Worm (Caenorhabditis elegans): ENCODE results near the gene grl-10.

Gene grl-10

ce11 chrV:7774143-7774595 lies at the start of gene grl-10:
grl-10 (plus strand) TSS chrV:7774545.
- no peak for TF ChIP-seq nfyb-1 (GFP tag; IDR thresholded peaks at IDR 0.05)
- peak; percentile 11 for TF ChIP-seq ceh-27 (GFP tag; optimal IDR thresholded peaks at IDR 0.05)
- TF ChIP-seq die-1 (tag; optimal IDR thresholded peaks at IDR 0.05): no peak
- no peak for TF ChIP-seq tlf-1 (GFP tag; optimal IDR thresholded peaks at IDR 0.05)

ce11 chrV:7726202-7726601 lies 48.1 kb upstream of the grl-10 start:
- TF ChIP-seq ceh-58 (GFP tag; IDR thresholded peaks at IDR 0.05): no peak
- TF ChIP-seq efl-1 (GFP tag; optimal IDR thresholded peaks at IDR 0.05): no peak
- TF ChIP-seq sptf-2 (GFP tag; optimal IDR thresholded peaks at IDR 0.05): no peak
- TF ChIP-seq attf-5 (GFP tag; optimal IDR thresholded peaks at IDR 0.05): no peak
- TF ChIP-seq mes-4 (tag; optimal IDR thresholded peaks at IDR 0.05): no peak
- TF ChIP-seq lag-1 (GFP tag; IDR thresholded peaks at IDR 0.05): no peak

- TF ChIP-seq hmg-20 (GFP tag; IDR thresholded peaks at IDR 0.05): no peak
- no peak for TF ChIP-seq Y95B8A.8 (GFP tag; IDR thresholded peaks at IDR 0.05)
- no peak for TF ChIP-seq efl-1 (GFP tag; optimal IDR thresholded peaks at IDR 0.05)
- no peak for TF ChIP-seq tbp1 (GFP tag; optimal IDR thresholded peaks at IDR 0.05)
These were observed 47.4 kb upstream of the grl-10 start for ce11 chrV:7726927-7727326.

- TF ChIP-seq ets-4 (GFP tag; optimal IDR thresholded peaks at IDR 0.05) (no peak), egrh-3 (GFP tag; IDR thresholded peaks at IDR 0.05) (peak; percentile 78; the same call in 1 of the 2 replicates), hmg-1.2 (GFP tag; IDR thresholded peaks at IDR 0.05) (peak; percentile 84), pbrm-1 (GFP tag; IDR thresholded peaks at IDR 0.05) (0 out of 2 replicates have a peak, but pooled peaks have one; percentile 25), lin-35 (GFP tag; optimal IDR thresholded peaks at IDR 0.05) (peak in 1 of 3 experiments; percentile 77), ceh-91 (GFP tag; IDR thresholded peaks at IDR 0.05) (no peak), F10E7.11 (tag; optimal IDR thresholded peaks at IDR 0.05) (no peak), unc-62 (GFP tag; optimal IDR thresholded peaks at IDR 0.05) (no peak), ztf-26 (tag; optimal IDR thresholded peaks at IDR 0.05) (no peak), K11D2.4 (GFP tag; IDR thresholded peaks at IDR 0.05) (0 out of 2 replicates have a peak, but pooled peaks have one; percentile 46), ceh-100 (GFP tag; IDR thresholded peaks at IDR 0.05) (no peak), tbx-9 (tag; optimal IDR thresholded peaks at IDR 0.05; ENCODE audit: borderline replicate concordance) (no peak), atf-7 (tag; optimal IDR thresholded peaks at IDR 0.05) (peak; percentile 81), somi-1 (GFP tag; optimal IDR thresholded peaks at IDR 0.05) (peak; percentile 46), mel-28 (tag; optimal IDR thresholded peaks at IDR 0.05; ENCODE audit: borderline replicate concordance) (no peak), ztf-3 (GFP tag; optimal IDR thresholded peaks at IDR 0.05) (peak; percentile 24), ama-1 (optimal IDR thresholded peaks at IDR 0.05) (no peak), ama-1 (GFP tag; optimal IDR thresholded peaks at IDR 0.05) (no peak), nhr-80 (tag; optimal IDR thresholded peaks at IDR 0.05) (peak; percentile 63), F55B11.4 (tag; optimal IDR thresholded peaks at IDR 0.05; ENCODE audit: borderline replicate concordance, insufficient read depth) (no peak), hrde-1 (tag; optimal IDR thresholded peaks at IDR 0.05; ENCODE audit: borderline replicate concordance) (no peak), dox-1 (GFP tag; IDR thresholded peaks at IDR 0.05) (peak; percentile 43; the same call in 1 of the 2 replicates), zfh-2 (GFP tag; conservative IDR thresholded peaks at IDR 0.05) (peak; percentile 99), repo-1 (tag; optimal IDR thresholded peaks at IDR 0.05) (no peak), sea-2 (GFP tag; IDR thresholded peaks at IDR 0.05) (no peak), F33H1.4 (GFP tag; IDR thresholded peaks at IDR 0.05) (no peak), ceh-27 (GFP tag; optimal IDR thresholded peaks at IDR 0.05) (peak; percentile 48), D2030.7 (GFP tag; IDR thresholded peaks at IDR 0.05) (no peak), madf-3 (GFP tag; IDR thresholded peaks at IDR 0.05) (no peak), ceh-40 (GFP tag; IDR thresholded peaks at IDR 0.05) (no peak), nhr-27 (tag; optimal IDR thresholded peaks at IDR 0.05) (no peak), mcd-1 (GFP tag; IDR thresholded peaks at IDR 0.05) (peak; percentile 67), attf-5 (GFP tag; optimal IDR thresholded peaks at IDR 0.05) (peak; percentile 53)
These were observed 46.2 kb upstream of the grl-10 start for ce11 chrV:7728003-7728678.
